Fruit fly (Drosophila melanogaster): ENCODE measurements around the gene CG42688.

The CG42688 gene

dm6 chr2L:19193703-19194102 lies 11.1 kb upstream of the CG42688 start (continued):
- 0 out of 3 replicates have a peak, but pooled peaks have one; percentile 22 for TF ChIP-seq CG11695 (GFP tag; IDR thresholded peaks at IDR 0.05)

- TF ChIP-seq gce (GFP tag; IDR thresholded peaks at IDR 0.05) (0 out of 3 replicates have a peak, but pooled peaks have one; percentile 30), btn (GFP tag; optimal IDR thresholded peaks at IDR 0.05) (peak; percentile 34), Dll (GFP tag; IDR thresholded peaks at IDR 0.05; ENCODE audit: partially characterized antibody) (0 out of 4 replicates have a peak, but pooled peaks have one; percentile 20), HLHmδ (GFP tag; optimal IDR thresholded peaks at IDR 0.05) (peak; percentile 62), Sox100B (GFP tag; optimal IDR thresholded peaks at IDR 0.05) (peak; percentile 67), CG30403 (GFP tag; optimal IDR thresholded peaks at IDR 0.05) (no peak), CG2116 (GFP tag; optimal IDR thresholded peaks at IDR 0.05) (peak; percentile 7), trem (tag; optimal IDR thresholded peaks at IDR 0.05) (peak; percentile 41), CG3281 (GFP tag; optimal IDR thresholded peaks at IDR 0.05) (peak; percentile 36), Eip74EF (GFP tag; optimal IDR thresholded peaks at IDR 0.05) (peak in 1 of 2 experiments; percentile 36), aop (GFP tag; IDR thresholded peaks at IDR 0.05) (no peak), cato (GFP tag; optimal IDR thresholded peaks at IDR 0.05; ENCODE audit: borderline replicate concordance) (no peak), CG2202 (tag; optimal IDR thresholded peaks at IDR 0.05) (peak; percentile 34), PHDP (tag; optimal IDR thresholded peaks at IDR 0.05) (peak; percentile 0), CG2678 (tag; optimal IDR thresholded peaks at IDR 0.05) (peak; percentile 73), crol (GFP tag; IDR thresholded peaks at IDR 0.05) (peak; percentile 84), CG1603 (tag; optimal IDR thresholded peaks at IDR 0.05) (peak; percentile 30), sens (GFP tag) (peak; percentile 73), fd96Cb (tag; optimal IDR thresholded peaks at IDR 0.05) (no peak), CG10543 (GFP tag; optimal IDR thresholded peaks at IDR 0.05) (no peak), CG6813 (GFP tag; optimal IDR thresholded peaks at IDR 0.05) (peak; percentile 64), kni (GFP tag; optimal IDR thresholded peaks at IDR 0.05) (peak; percentile 63), lab (GFP tag; optimal IDR thresholded peaks at IDR 0.05) (peak; percentile 46), CG10267 (tag; optimal IDR thresholded peaks at IDR 0.05) (peak; percentile 6), Mrtf (GFP tag; IDR thresholded peaks at IDR 0.05) (no peak), tap (tag; optimal IDR thresholded peaks at IDR 0.05) (peak; percentile 68), CG10209 (GFP tag; optimal IDR thresholded peaks at IDR 0.05) (peak; percentile 28), dmrt11E (tag; optimal IDR thresholded peaks at IDR 0.05) (no peak), CG7987 (GFP tag; optimal IDR thresholded peaks at IDR 0.05) (peak; percentile 29), Oli (tag; optimal IDR thresholded peaks at IDR 0.05) (no peak), CG7271 (tag; optimal IDR thresholded peaks at IDR 0.05) (peak; percentile 41), Med (GFP tag) (peak; percentile 39), so (GFP tag; IDR thresholded peaks at IDR 0.05) (peak; percentile 9; the same call in 1 of the 3 replicates), cad (GFP tag; optimal IDR thresholded peaks at IDR 0.05) (peak; percentile 77), zfh2 (GFP tag; optimal IDR thresholded peaks at IDR 0.05) (no peak), HLH3B (GFP tag; IDR thresholded peaks at IDR 0.05) (peak; percentile 26; the same call in 1 of the 2 replicates), CG13296 (GFP tag; optimal IDR thresholded peaks at IDR 0.05) (peak; percentile 49), Awh (GFP tag; IDR thresholded peaks at IDR 0.05) (peak; percentile 52; the same call in 1 of the 2 replicates), D19B (GFP tag; optimal IDR thresholded peaks at IDR 0.05) (no peak), CG17359 (tag; optimal IDR thresholded peaks at IDR 0.05) (peak; percentile 22), HHEX (GFP tag; optimal IDR thresholded peaks at IDR 0.05) (peak; percentile 50), CG15601 (tag; optimal IDR thresholded peaks at IDR 0.05) (peak; percentile 73), nmo (GFP tag; optimal IDR thresholded peaks at IDR 0.05) (peak; percentile 36), Mad (GFP tag; optimal IDR thresholded peaks at IDR 0.05) (no peak), D (optimal IDR thresholded peaks at IDR 0.05) (no peak), D (GFP tag; optimal IDR thresholded peaks at IDR 0.05) (peak; percentile 47)
Observed at dm6 chr2L:19191789-19192297, 9.2 kb upstream of the CG42688 start.

Data from whole organism, embryonic.